Fruit fly (Drosophila melanogaster) whole organism, embryonic: ENCODE data around the gene CG31075.

Source experiments
- Abd-B ChIP-seq: fragments of 200-800 bp; sonication (Bioruptor generic); optimal IDR thresholded peaks from 2 replicates; lab custom pipeline; 2018; ENCODE audit warnings: missing biosample characterization, mild to moderate bottlenecking, missing genetic modification characterization, moderate library complexity
- Atf-2 ChIP-seq: fragments of 200-800 bp; sonication (Bioruptor generic); optimal IDR thresholded peaks from 2 replicates; lab custom pipeline; 2016; ENCODE audit warnings: missing biosample characterization, missing genetic modification characterization
- B-H1 ChIP-seq: fragments of 200-800 bp; sonication (Bioruptor generic); IDR thresholded peaks from 3 replicates; pipeline ENCODE4 v1.3.6; 2022; ENCODE audit warnings: missing biosample characterization, missing genetic modification characterization
- B-H2 ChIP-seq: fragments of 200-800 bp; sonication (Bioruptor generic); optimal IDR thresholded peaks from 2 replicates; lab custom pipeline; 2018; ENCODE audit warnings: missing biosample characterization, mild to moderate bottlenecking, missing genetic modification characterization
- Bgb ChIP-seq: fragments of 200-800 bp; sonication (Bioruptor generic); IDR thresholded peaks from 2 replicates; pipeline ENCODE4 v1.3.6; 2022; ENCODE audit warnings: missing biosample characterization, missing genetic modification characterization; ENCODE audit not compliant: partially characterized antibody
- C15 ChIP-seq: fragments of 200-800 bp; sonication (Bioruptor generic); IDR thresholded peaks from 3 replicates; pipeline ENCODE4 v1.3.6; 2022; ENCODE audit warnings: missing biosample characterization, missing genetic modification characterization
- CG10431 ChIP-seq: fragments of 200-800 bp; sonication (Bioruptor generic); optimal IDR thresholded peaks from 3 replicates; lab custom pipeline; 2018; ENCODE audit warnings: missing biosample characterization, mild to moderate bottlenecking, missing genetic modification characterization
- CG11504 ChIP-seq: fragments of 200-800 bp; sonication (Bioruptor generic); optimal IDR thresholded peaks from 3 replicates; lab custom pipeline; 2019; ENCODE audit warnings: missing biosample characterization, mild to moderate bottlenecking, missing genetic modification characterization, moderate library complexity
- CG12769 ChIP-seq: fragments of 200-800 bp; sonication (Bioruptor generic); optimal IDR thresholded peaks from 2 replicates; lab custom pipeline; 2019; ENCODE audit warnings: missing biosample characterization, mild to moderate bottlenecking, missing genetic modification characterization, moderate library complexity
- CG1529 ChIP-seq: fragments of 200-800 bp; sonication (Bioruptor generic); optimal IDR thresholded peaks from 3 replicates; lab custom pipeline; 2018; ENCODE audit warnings: missing biosample characterization, missing genetic modification characterization
- CG15514 ChIP-seq: fragments of 200-800 bp; sonication (Bioruptor generic); optimal IDR thresholded peaks from 3 replicates; lab custom pipeline; 2017; ENCODE audit warnings: missing biosample characterization, missing genetic modification characterization, mild to moderate bottlenecking, moderate library complexity, missing genetic modification reagents
- CG16863 ChIP-seq: fragments of 200-800 bp; sonication (Bioruptor generic); optimal IDR thresholded peaks from 3 replicates; lab custom pipeline; 2016; ENCODE audit warnings: missing biosample characterization, missing genetic modification characterization
- CG1832 ChIP-seq: fragments of 200-800 bp; sonication (Bioruptor generic); optimal IDR thresholded peaks from 2 replicates; lab custom pipeline; 2017; ENCODE audit warnings: missing biosample characterization, mild to moderate bottlenecking, missing genetic modification characterization, inconsistent platforms
- CG18599 ChIP-seq: fragments of 200-800 bp; sonication (Bioruptor generic); optimal IDR thresholded peaks from 3 replicates; lab custom pipeline; 2017; ENCODE audit warnings: missing biosample characterization, missing genetic modification characterization, mild to moderate bottlenecking, moderate library complexity, missing genetic modification reagents
- CG30403 ChIP-seq: fragments of 200-800 bp; sonication (Bioruptor generic); optimal IDR thresholded peaks from 3 replicates; lab custom pipeline; 2016; ENCODE audit warnings: missing biosample characterization, missing genetic modification characterization
- CG32532 ChIP-seq: fragments of 200-800 bp; sonication (Bioruptor generic); IDR thresholded peaks from 2 replicates; pipeline ENCODE4 v1.3.6; 2022; ENCODE audit warnings: missing biosample characterization, missing genetic modification characterization
- CG3838 ChIP-seq: fragments of 200-800 bp; sonication (Bioruptor generic); optimal IDR thresholded peaks from 3 replicates; lab custom pipeline; 2016; ENCODE audit warnings: missing biosample characterization, missing genetic modification characterization
- CG4617 ChIP-seq: fragments of 200-800 bp; sonication (Bioruptor generic); optimal IDR thresholded peaks from 3 replicates; lab custom pipeline; 2016; ENCODE audit warnings: missing biosample characterization, missing genetic modification characterization, borderline replicate concordance
- CG6765 ChIP-seq: fragments of 200-800 bp; sonication (Bioruptor generic); optimal IDR thresholded peaks from 3 replicates; lab custom pipeline; 2017; ENCODE audit warnings: missing biosample characterization, mild to moderate bottlenecking, missing genetic modification characterization
- CG6854 ChIP-seq: fragments of 200-800 bp; sonication (Bioruptor generic); optimal IDR thresholded peaks from 3 replicates; lab custom pipeline; 2017; ENCODE audit warnings: missing biosample characterization, mild to moderate bottlenecking, missing genetic modification characterization
- CG7556 ChIP-seq: fragments of 200-800 bp; sonication (Bioruptor generic); optimal IDR thresholded peaks from 2 replicates; lab custom pipeline; 2017; ENCODE audit warnings: missing biosample characterization, mild to moderate bottlenecking, missing genetic modification characterization
- CG8359 ChIP-seq: fragments of 200-800 bp; sonication (Bioruptor generic); optimal IDR thresholded peaks from 2 replicates; lab custom pipeline; 2017; ENCODE audit warnings: missing biosample characterization, mild to moderate bottlenecking, missing genetic modification characterization, borderline replicate concordance
- CG9609 ChIP-seq: fragments of 200-800 bp; sonication (Bioruptor generic); optimal IDR thresholded peaks from 3 replicates; lab custom pipeline; 2016; ENCODE audit warnings: missing biosample characterization, missing genetic modification characterization
- Ets97D ChIP-seq: fragments of 200-800 bp; sonication (Bioruptor generic); optimal IDR thresholded peaks from 3 replicates; lab custom pipeline; 2016; ENCODE audit warnings: missing biosample characterization, missing genetic modification characterization
- Hand ChIP-seq: fragments of 200-800 bp; sonication (Bioruptor generic); optimal IDR thresholded peaks from 2 replicates; lab custom pipeline; 2017; ENCODE audit warnings: mild to moderate bottlenecking, missing biosample characterization, missing genetic modification reagents, missing genetic modification characterization
- Hey ChIP-seq: fragments of 200-800 bp; sonication (Bioruptor generic); optimal IDR thresholded peaks from 3 replicates; lab custom pipeline; 2018; ENCODE audit warnings: missing biosample characterization, mild to moderate bottlenecking, missing genetic modification characterization
- HmgZ ChIP-seq: fragments of 200-800 bp; sonication (Bioruptor generic); optimal IDR thresholded peaks from 2 replicates; lab custom pipeline; 2018; ENCODE audit warnings: missing biosample characterization, mild to moderate bottlenecking, missing genetic modification characterization
- MTF-1 ChIP-seq: fragments of 200-800 bp; sonication (Bioruptor generic); optimal IDR thresholded peaks from 2 replicates; lab custom pipeline; 2018; ENCODE audit warnings: missing biosample characterization, mild to moderate bottlenecking, missing genetic modification characterization, borderline replicate concordance
- Nf-YA ChIP-seq: fragments of 200-800 bp; sonication (Bioruptor generic); IDR thresholded peaks from 2 replicates; pipeline ENCODE4 v1.3.6; 2022; ENCODE audit warnings: missing biosample characterization, missing genetic modification characterization
- Rfx ChIP-seq: fragments of 200-800 bp; sonication (Bioruptor generic); IDR thresholded peaks from 2 replicates; pipeline ENCODE4 v1.3.6; 2022; ENCODE audit warnings: missing biosample characterization, missing genetic modification characterization
- Sox102F ChIP-seq: fragments of 200-800 bp; sonication (Bioruptor generic); optimal IDR thresholded peaks from 2 replicates; lab custom pipeline; 2018; ENCODE audit warnings: missing biosample characterization, mild to moderate bottlenecking, missing genetic modification characterization, moderate library complexity
- Taf1 ChIP-seq: fragments of 200-800 bp; sonication (Bioruptor generic); IDR thresholded peaks from 2 replicates; pipeline ENCODE4 v1.3.6; 2022; ENCODE audit warnings: missing biosample characterization, missing genetic modification characterization
- Trl ChIP-seq, 3 experiments: fragments of >200 bp in 2 of 3; fragments of 200-800 bp in 1 of 3; sonication (Bioruptor generic) in 1 of 3; optimal IDR thresholded peaks; 2 replicates in 1 of 3; 3 replicates in 2 of 3; lab custom pipeline; 2016 to 2017; ENCODE audit warnings: missing biosample characterization in 1 of 3, missing genetic modification characterization in 1 of 3
- chinmo ChIP-seq: fragments of 200-800 bp; sonication (Bioruptor generic); IDR thresholded peaks from 4 replicates; pipeline ENCODE4 v1.3.6; 2022; ENCODE audit warnings: missing biosample characterization, missing genetic modification characterization; ENCODE audit not compliant: partially characterized antibody
- ci ChIP-seq: fragments of 200-800 bp; sonication (Bioruptor generic); IDR thresholded peaks from 3 replicates; pipeline ENCODE4 v1.3.6; 2022; ENCODE audit warnings: missing biosample characterization, missing genetic modification characterization
- esg ChIP-seq: fragments of 200-800 bp; sonication (Bioruptor generic); conservative IDR thresholded peaks from 2 replicates; pipeline ENCODE4 v1.3.6; 2022; ENCODE audit warnings: missing biosample characterization, missing genetic modification characterization
- fd96Cb ChIP-seq: fragments of 200-800 bp; sonication (Bioruptor generic); optimal IDR thresholded peaks from 2 replicates; lab custom pipeline; 2018; ENCODE audit warnings: missing biosample characterization, mild to moderate bottlenecking, missing genetic modification characterization, moderate library complexity
- ftz-f1 ChIP-seq: fragments of 200-800 bp; sonication (Bioruptor generic); optimal IDR thresholded peaks from 2 replicates; lab custom pipeline; 2016; ENCODE audit warnings: missing biosample characterization, missing genetic modification characterization
- lab ChIP-seq: fragments of 200-800 bp; sonication (Bioruptor generic); optimal IDR thresholded peaks from 3 replicates; lab custom pipeline; 2017; ENCODE audit warnings: missing biosample characterization, missing genetic modification characterization, mild to moderate bottlenecking, moderate library complexity, missing genetic modification reagents
- oc ChIP-seq: fragments of 200-800 bp; sonication (Bioruptor generic); optimal IDR thresholded peaks from 2 replicates; lab custom pipeline; 2018; ENCODE audit warnings: missing biosample characterization, mild to moderate bottlenecking, missing genetic modification characterization, moderate library complexity
- otp ChIP-seq: fragments of 200-800 bp; sonication (Bioruptor generic); IDR thresholded peaks from 3 replicates; pipeline ENCODE4, ENCODE4 v1.3.6; 2022; ENCODE audit warnings: missing biosample characterization, missing genetic modification characterization
- pan ChIP-seq, 4 experiments: fragments of >200 bp in 3 of 4; fragments of 200-800 bp in 1 of 4; sonication (Bioruptor generic) in 1 of 4; optimal IDR thresholded peaks in 3 of 4; IDR thresholded peaks in 1 of 4; 2 replicates each; pipeline versions ENCODE4 v1.3.6 to Lab custom; 2017 to 2022; ENCODE audit warnings: missing biosample characterization in 2 of 4, missing genetic modification characterization in 2 of 4, mixed read lengths in 1 of 4
- pros ChIP-seq: fragments of 200-800 bp; sonication (Bioruptor generic); optimal IDR thresholded peaks from 3 replicates; lab custom pipeline; 2019; ENCODE audit warnings: missing biosample characterization, mild to moderate bottlenecking, missing genetic modification characterization, moderate library complexity
- repo ChIP-seq: fragments of 200-800 bp; sonication (Bioruptor generic); optimal IDR thresholded peaks from 2 replicates; lab custom pipeline; 2016; ENCODE audit warnings: missing biosample characterization, missing genetic modification characterization
- row ChIP-seq: fragments of 200-800 bp; sonication (Bioruptor generic); IDR thresholded peaks from 3 replicates; pipeline ENCODE4 v1.3.6; 2022; ENCODE audit warnings: missing biosample characterization, missing genetic modification characterization
- sd ChIP-seq: fragments of 200-800 bp; sonication (Bioruptor generic); optimal IDR thresholded peaks from 3 replicates; lab custom pipeline; 2018; ENCODE audit warnings: missing biosample characterization, mild to moderate bottlenecking, missing genetic modification characterization, moderate library complexity
- sens ChIP-seq: fragments of 200-800 bp; sonication (Bioruptor generic); peaks from one replicate; lab custom pipeline; 2016; ENCODE audit warnings: missing biosample characterization, missing genetic modification characterization
- slou ChIP-seq: fragments of 200-800 bp; sonication (Bioruptor generic); optimal IDR thresholded peaks from 3 replicates; lab custom pipeline; 2016; ENCODE audit warnings: missing biosample characterization, missing genetic modification characterization
- usp ChIP-seq: fragments of >200 bp; optimal IDR thresholded peaks from 2 replicates; lab custom pipeline; 2017; ENCODE audit warnings: missing biosample characterization, missing genetic modification characterization

Gene CG31075

DNA sequence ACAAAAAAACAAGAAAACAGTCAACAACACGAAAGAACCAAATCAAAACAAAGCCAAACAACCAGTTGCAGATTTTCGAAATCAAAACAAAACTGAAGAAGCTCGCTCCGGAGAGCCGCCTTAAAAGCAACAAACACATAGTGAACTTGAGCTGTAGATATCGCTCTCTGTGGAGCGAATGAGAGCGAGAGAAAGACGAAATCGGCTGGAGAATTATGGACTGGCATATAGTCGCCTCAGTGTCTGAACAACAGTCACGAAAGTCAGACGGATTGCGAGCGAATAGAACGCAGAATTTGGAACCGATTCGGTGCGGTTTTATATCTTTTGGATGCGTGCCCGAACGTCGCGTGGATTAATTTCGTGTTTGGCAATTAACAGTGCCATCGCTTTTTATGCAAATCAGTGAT, 8.0 kb downstream of the CG31075 start (continued):
- TF ChIP-seq chinmo (GFP tag; lab: Robert Waterston, UW) (peak; percentile 93; the same call in 3 of the 4 replicates), CG1832 (no peak), sd (tag; lab: Kevin White, UChicago) (peak; percentile 74), pan (optimal IDR thresholded peaks at IDR 0.05; lab: Kevin White, UChicago) (no peak), pan (GFP tag; optimal IDR thresholded peaks at IDR 0.05 in 1 of 2, IDR thresholded peaks at IDR 0.05 in 1 of 2) (peak in 1 of 2 experiments; percentile 42), CG1529 (GFP tag; lab: Kevin White, UChicago) (no peak), Ets97D (GFP tag; lab: Kevin White, UChicago) (no peak), CG4617 (GFP tag; lab: Kevin White, UChicago) (no peak), repo (GFP tag; lab: Kevin White, UChicago) (no peak), Trl (optimal IDR thresholded peaks at IDR 0.05; lab: Kevin White, UChicago) (peak; percentile 72 to 97), Trl (GFP tag; optimal IDR thresholded peaks at IDR 0.05; lab: Kevin White, UChicago) (no peak), CG16863 (GFP tag; lab: Kevin White, UChicago) (no peak), CG6854 (GFP tag; lab: Kevin White, UChicago) (peak; percentile 49), CG15514 (GFP tag; lab: Kevin White, UChicago) (peak; percentile 6), usp (no peak), CG12769 (tag; lab: Kevin White, UChicago) (peak; percentile 49), fd96Cb (tag; lab: Kevin White, UChicago) (no peak), esg (GFP tag; lab: Robert Waterston, UW) (no peak), CG7556 (GFP tag; lab: Kevin White, UChicago) (no peak), Taf1 (GFP tag; lab: Robert Waterston, UW) (0 out of 2 replicates have a peak, but pooled peaks have one; percentile 17), MTF-1 (GFP tag; lab: Kevin White, UChicago) (peak; percentile 16), CG10431 (GFP tag; lab: Kevin White, UChicago) (peak; percentile 90), CG6765 (GFP tag; lab: Kevin White, UChicago) (peak; percentile 39), Abd-B (GFP tag; lab: Kevin White, UChicago) (no peak), sens (GFP tag; lab: Kevin White, UChicago) (peak; percentile 56), ftz-f1 (GFP tag; lab: Kevin White, UChicago) (peak; percentile 83), pros (GFP tag; lab: Kevin White, UChicago) (peak; percentile 20), CG32532 (GFP tag; lab: Robert Waterston, UW) (peak; percentile 26; the same call in 1 of the 2 replicates), ci (GFP tag; lab: Robert Waterston, UW) (peak; percentile 38; the same call in 1 of the 3 replicates), Rfx (peak; percentile 46; the same call in 1 of the 2 replicates), otp (GFP tag; lab: Robert Waterston, UW) (peak; percentile 23; the same call in 1 of the 3 replicates), oc (peak; percentile 84)

DNA sequence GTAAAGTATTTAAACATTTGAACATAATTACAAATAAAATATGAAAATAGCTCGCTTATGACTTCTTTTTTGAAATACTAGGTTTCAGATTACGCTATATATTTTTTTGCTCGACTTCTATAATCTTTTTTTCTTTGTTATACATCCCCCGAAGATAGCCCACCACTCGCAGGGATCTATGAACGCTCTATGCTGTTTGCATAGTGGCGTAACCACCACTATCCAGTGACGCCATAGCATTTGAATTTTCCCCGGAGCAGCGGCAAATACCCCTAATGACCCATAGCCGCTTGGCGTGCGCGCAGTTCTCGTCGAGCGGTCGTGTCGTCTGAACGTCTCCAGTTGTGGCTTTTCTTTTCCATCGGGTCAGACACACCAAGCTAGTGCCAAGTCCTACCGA, 10.1 kb downstream of the CG31075 start, which contains the start of the genes CG14253 and CG46313:
TSS of gene CG14253 (plus strand) at position 301 of the 400 bp plus-strand sequence.
TSS of gene CG46313 (plus strand) at position 301 of the 400 bp plus-strand sequence.
- TF ChIP-seq CG3838 (no peak), C15 (no peak), row (peak; percentile 26; the same call in 1 of the 3 replicates), Hand (GFP tag; lab: Kevin White, UChicago) (no peak), CG30403 (GFP tag; lab: Kevin White, UChicago) (no peak), Atf-2 (GFP tag; lab: Kevin White, UChicago) (no peak), lab (GFP tag; lab: Kevin White, UChicago) (peak; percentile 29), B-H2 (GFP tag; lab: Kevin White, UChicago) (no peak), B-H1 (GFP tag; lab: Robert Waterston, UW) (no peak), Sox102F (GFP tag; lab: Kevin White, UChicago) (no peak), Nf-YA (GFP tag; lab: Robert Waterston, UW) (no peak), CG9609 (GFP tag; lab: Kevin White, UChicago) (no peak), slou (GFP tag; lab: Kevin White, UChicago) (no peak), CG11504 (tag; lab: Kevin White, UChicago) (no peak), CG8359 (no peak), CG18599 (GFP tag; lab: Kevin White, UChicago) (peak; percentile 3), Hey (no peak), Bgb (no peak), HmgZ (tag; lab: Kevin White, UChicago) (no peak)
